Worm (Caenorhabditis elegans) whole organism, early embryonic: Measurements from ENCODE around the gene H39E20.1.

Experiments used
- hnd-1 ChIP-seq: sonication (generic microtip); optimal IDR thresholded peaks from 2 replicates; lab custom pipeline; 2016; ENCODE audit warnings: missing genetic modification characterization, missing compliant biosample characterization
- pes-1 ChIP-seq: fragments of 200-800 bp; sonication (Bioruptor generic); IDR thresholded peaks from 2 replicates; pipeline ENCODE4 v1.3.6; 2022; ENCODE audit warnings: missing genetic modification reagents, missing genetic modification characterization, missing compliant biosample characterization

ce11 chrX:1416776-1417354 is 19.4 kb upstream of the H39E20.1 start, which contains the start of the genes F19G12.4 and F19G12.8:
- TF ChIP-seq hnd-1 (tag; lab: Kevin White, UChicago) (no peak), pes-1 (GFP tag; lab: Robert Waterston, UW) (no peak)
